Worm (Caenorhabditis elegans) whole organism, young adult: ENCODE measurements around the gene egas-1.

Source experiments
- B0019.2 ChIP-seq: fragments of 200-800 bp; sonication (Bioruptor generic); conservative IDR thresholded peaks from 2 replicates; pipeline ENCODE4 v1.3.6; 2022; ENCODE audit warnings: missing genetic modification reagents, missing genetic modification characterization, missing compliant biosample characterization
- F10E7.11 ChIP-seq: sonication (generic microtip); optimal IDR thresholded peaks from 2 replicates; lab custom pipeline; 2017; ENCODE audit warnings: mild to moderate bottlenecking, missing genetic modification characterization, moderate library complexity, missing compliant biosample characterization
- F37B4.10 ChIP-seq: fragments of 200-800 bp; sonication (Bioruptor generic); IDR thresholded peaks from 2 replicates; pipeline ENCODE4 v1.3.6; 2022; ENCODE audit warnings: missing genetic modification characterization, missing compliant biosample characterization
- K11D2.4 ChIP-seq: fragments of 200-800 bp; sonication (Bioruptor generic); IDR thresholded peaks from 2 replicates; pipeline ENCODE4 v1.3.6; 2022; ENCODE audit warnings: missing genetic modification reagents, missing genetic modification characterization, missing compliant biosample characterization
- T07F8.4 ChIP-seq: sonication (generic microtip); optimal IDR thresholded peaks from 2 replicates; lab custom pipeline; 2016; ENCODE audit warnings: mild to moderate bottlenecking, missing genetic modification characterization, moderate library complexity, missing compliant biosample characterization
- Y53G8AR.9 ChIP-seq: fragments of 200-800 bp; sonication (Bioruptor generic); conservative IDR thresholded peaks from 2 replicates; pipeline ENCODE4 v1.3.6; 2022; ENCODE audit warnings: missing genetic modification reagents, missing genetic modification characterization, missing compliant biosample characterization
- Y79H2A.3 ChIP-seq: fragments of 200-800 bp; sonication (Bioruptor generic); conservative IDR thresholded peaks from 2 replicates; pipeline ENCODE4 v1.3.6; 2022; ENCODE audit warnings: missing genetic modification reagents, missing genetic modification characterization, missing compliant biosample characterization
- aptf-2 ChIP-seq: fragments of 200-800 bp; sonication (Bioruptor generic); conservative IDR thresholded peaks from 2 replicates; pipeline ENCODE4 v1.3.6; 2022; ENCODE audit warnings: missing genetic modification reagents, missing genetic modification characterization, missing compliant biosample characterization
- aptf-3 ChIP-seq: fragments of 200-800 bp; sonication (Bioruptor generic); IDR thresholded peaks from 2 replicates; pipeline ENCODE4 v1.3.6; 2022; ENCODE audit warnings: missing genetic modification characterization, missing compliant biosample characterization
- athp-1 ChIP-seq: sonication (generic microtip); optimal IDR thresholded peaks from 2 replicates; lab custom pipeline; 2017; ENCODE audit warnings: mild to moderate bottlenecking, missing genetic modification characterization, missing compliant biosample characterization
- bed-1 ChIP-seq: fragments of 200-800 bp; sonication (Bioruptor generic); IDR thresholded peaks from 2 replicates; pipeline ENCODE4 v1.3.6; 2022; ENCODE audit warnings: missing genetic modification reagents, missing genetic modification characterization, missing compliant biosample characterization
- bed-2 ChIP-seq: fragments of 200-800 bp; sonication (Bioruptor generic); IDR thresholded peaks from 2 replicates; pipeline ENCODE4 v1.3.6; 2022; ENCODE audit warnings: missing genetic modification reagents, missing genetic modification characterization, missing compliant biosample characterization
- ceh-58 ChIP-seq: fragments of 200-800 bp; sonication (Bioruptor generic); IDR thresholded peaks from 2 replicates; pipeline ENCODE4 v1.3.6; 2022; ENCODE audit warnings: missing genetic modification characterization, missing compliant biosample characterization
- dox-1 ChIP-seq: fragments of 200-800 bp; sonication (Bioruptor generic); IDR thresholded peaks from 2 replicates; pipeline ENCODE4 v1.3.6; 2022; ENCODE audit warnings: missing genetic modification reagents, missing genetic modification characterization, missing compliant biosample characterization
- dpff-1 ChIP-seq: sonication (generic microtip); optimal IDR thresholded peaks from 2 replicates; lab custom pipeline; 2017; ENCODE audit warnings: mild to moderate bottlenecking, missing genetic modification characterization, missing compliant biosample characterization
- efl-1 ChIP-seq: fragments of 150-350 bp; optimal IDR thresholded peaks from 2 replicates; lab custom pipeline; 2014; ENCODE audit warnings: missing biosample characterization, missing genetic modification reagents, missing genetic modification characterization
- egl-18 ChIP-seq: fragments of 200-800 bp; sonication (Bioruptor generic); IDR thresholded peaks from 2 replicates; pipeline ENCODE4 v1.3.6; 2022; ENCODE audit warnings: missing genetic modification reagents, missing genetic modification characterization, missing compliant biosample characterization
- egrh-3 ChIP-seq: fragments of 200-800 bp; sonication (Bioruptor generic); IDR thresholded peaks from 2 replicates; pipeline ENCODE4 v1.3.6; 2022; ENCODE audit warnings: missing genetic modification reagents, missing genetic modification characterization, missing compliant biosample characterization
- ets-4 ChIP-seq: fragments of 200-800 bp; sonication (Bioruptor generic); optimal IDR thresholded peaks from 2 replicates; lab custom pipeline; 2018; ENCODE audit warnings: mild to moderate bottlenecking, missing genetic modification characterization, missing compliant biosample characterization
- lin-26 ChIP-seq: fragments of 200-800 bp; sonication (Bioruptor generic); IDR thresholded peaks from 2 replicates; pipeline ENCODE4 v1.3.6; 2022; ENCODE audit warnings: missing genetic modification reagents, missing genetic modification characterization, missing compliant biosample characterization
- mcd-1 ChIP-seq: fragments of 200-800 bp; sonication (Bioruptor generic); IDR thresholded peaks from 2 replicates; pipeline ENCODE4 v1.3.6; 2022; ENCODE audit warnings: missing genetic modification reagents, missing genetic modification characterization, missing compliant biosample characterization
- mel-28 ChIP-seq: sonication (generic microtip); optimal IDR thresholded peaks from 2 replicates; lab custom pipeline; 2016; ENCODE audit warnings: borderline replicate concordance, mild to moderate bottlenecking, missing genetic modification characterization, missing compliant biosample characterization
- nfyb-1 ChIP-seq: fragments of 200-800 bp; sonication (Bioruptor generic); IDR thresholded peaks from 2 replicates; pipeline ENCODE4 v1.3.6; 2022; ENCODE audit warnings: missing genetic modification reagents, missing genetic modification characterization, missing compliant biosample characterization
- nhr-120 ChIP-seq: fragments of 200-800 bp; sonication (Bioruptor generic); IDR thresholded peaks from 2 replicates; pipeline ENCODE4 v1.3.6; 2022; ENCODE audit warnings: missing genetic modification characterization, missing compliant biosample characterization
- pha-4 ChIP-seq: fragments of 150-350 bp; sonication (generic microtip); optimal IDR thresholded peaks from 2 replicates; lab custom pipeline; 2014; ENCODE audit warnings: missing biosample characterization, missing genetic modification reagents, missing genetic modification characterization
- rcor-1 ChIP-seq: fragments of 200-800 bp; sonication (Bioruptor generic); IDR thresholded peaks from 2 replicates; pipeline ENCODE4 v1.3.6; 2022; ENCODE audit warnings: missing genetic modification reagents, missing genetic modification characterization, missing compliant biosample characterization
- rpc-1 ChIP-seq, 2 experiments: fragments of 150-350 bp in 1 of 2; sonication (generic microtip) in 1 of 2; optimal IDR thresholded peaks; 2 replicates each; lab custom pipeline; 2014 to 2018; ENCODE audit warnings: missing biosample characterization in 1 of 2, missing genetic modification characterization in 1 of 2, missing genetic modification reagents in 1 of 2, missing genotype in 1 of 2
- sea-2 ChIP-seq: fragments of 200-800 bp; sonication (Bioruptor generic); IDR thresholded peaks from 2 replicates; pipeline ENCODE4 v1.3.6; 2022; ENCODE audit warnings: missing genetic modification characterization, missing compliant biosample characterization
- snpc-1.1 ChIP-seq: sonication (generic microtip); optimal IDR thresholded peaks from 2 replicates; lab custom pipeline; 2017; ENCODE audit warnings: missing genetic modification characterization, mild to moderate bottlenecking, missing compliant biosample characterization, antibody characterized with exemption, moderate library complexity, missing genotype, missing genetic modification reagents; ENCODE audit not compliant: insufficient read depth
- snpc-1.3 ChIP-seq: sonication (generic microtip); optimal IDR thresholded peaks from 2 replicates; lab custom pipeline; 2017; ENCODE audit warnings: missing genetic modification characterization, mild to moderate bottlenecking, missing compliant biosample characterization, antibody characterized with exemption, moderate library complexity, missing genotype, missing genetic modification reagents; ENCODE audit not compliant: insufficient read depth
- snpc-4 ChIP-seq, 5 experiments: fragments of 150-350 bp in 1 of 5; sonication (generic microtip) in 4 of 5; optimal IDR thresholded peaks; 2 replicates each; lab custom pipeline; 2014 to 2018; ENCODE audit warnings: missing genetic modification characterization in 5 of 5, missing biosample characterization in 3 of 5, antibody characterized with exemption in 2 of 5, mild to moderate bottlenecking in 2 of 5, missing compliant biosample characterization in 2 of 5, missing genotype in 2 of 5, moderate library complexity in 2 of 5, missing genetic modification reagents in 1 of 5
- zfh-2 ChIP-seq: fragments of 200-800 bp; sonication (Bioruptor generic); conservative IDR thresholded peaks from 2 replicates; pipeline ENCODE4 v1.3.6; 2022; ENCODE audit warnings: missing genetic modification reagents, missing genetic modification characterization, missing compliant biosample characterization
- zim-3 ChIP-seq: sonication (generic microtip); optimal IDR thresholded peaks from 2 replicates; lab custom pipeline; 2017; ENCODE audit warnings: mild to moderate bottlenecking, missing genetic modification characterization, moderate library complexity, missing compliant biosample characterization
- ztf-25 ChIP-seq: fragments of 200-800 bp; sonication (Bioruptor generic); IDR thresholded peaks from 2 replicates; pipeline ENCODE4 v1.3.6; 2022; ENCODE audit warnings: missing genetic modification reagents, missing genetic modification characterization, missing compliant biosample characterization
- ztf-28 ChIP-seq: fragments of 200-800 bp; sonication (Bioruptor generic); IDR thresholded peaks from 2 replicates; pipeline ENCODE4 v1.3.6; 2022; ENCODE audit warnings: missing genetic modification reagents, missing genetic modification characterization, missing compliant biosample characterization

The egas-1 gene

ce11 chrV:18639074-18639473, 1.0 kb upstream of the egas-1 start:
- no peak for TF ChIP-seq ets-4 (GFP tag; lab: Kevin White, UChicago)
- peak; percentile 93 for TF ChIP-seq zfh-2 (GFP tag; lab: Robert Waterston, UW)
- TF ChIP-seq K11D2.4: 0 out of 2 replicates have a peak, but pooled peaks have one; percentile 14
- TF ChIP-seq egrh-3 (GFP tag; lab: Robert Waterston, UW): peak; percentile 96
- no peak for TF ChIP-seq aptf-3 (GFP tag; lab: Robert Waterston, UW)
- TF ChIP-seq bed-2 (GFP tag; lab: Robert Waterston, UW): no peak
- peak; percentile 23; the same call in 1 of the 2 replicates for TF ChIP-seq dox-1
- TF ChIP-seq lin-26 (GFP tag; lab: Robert Waterston, UW): 0 out of 2 replicates have a peak, but pooled peaks have one; percentile 75
- TF ChIP-seq mcd-1 (GFP tag; lab: Robert Waterston, UW): peak; percentile 27; the same call in 1 of the 2 replicates

- no peak for TF ChIP-seq bed-2 (GFP tag; lab: Robert Waterston, UW)
- TF ChIP-seq T07F8.4 (tag; lab: Kevin White, UChicago): no peak
- no peak for TF ChIP-seq aptf-3 (GFP tag; lab: Robert Waterston, UW)
- TF ChIP-seq dpff-1 (tag; lab: Kevin White, UChicago): no peak
- TF ChIP-seq ceh-58 (GFP tag; lab: Robert Waterston, UW): no peak
- no peak for TF ChIP-seq F10E7.11 (tag; lab: Kevin White, UChicago)
- TF ChIP-seq egl-18 (GFP tag; lab: Robert Waterston, UW): no peak
- no peak for TF ChIP-seq aptf-2 (GFP tag; lab: Robert Waterston, UW)
Observed at ce11 chrV:18644258-18644657, 4.2 kb downstream of the egas-1 start.

- no peak for TF ChIP-seq snpc-1.1 (tag; lab: Kevin White, UChicago)
- no peak for TF ChIP-seq snpc-1.3 (tag; lab: Kevin White, UChicago)
- TF ChIP-seq zim-3 (tag; lab: Kevin White, UChicago): no peak
- no peak for TF ChIP-seq nfyb-1 (GFP tag; lab: Robert Waterston, UW)
- TF ChIP-seq, all 124 proteins: peak for 0
Observed at ce11 chrV:18650043-18650442, 9.9 kb downstream of the egas-1 start, which contains the start of gene egas-2. TSS of gene egas-2 (plus strand) at chrV:18650343.

ce11 chrV:18656363-18656762, 16.3 kb downstream of the egas-1 start:
- TF ChIP-seq zfh-2 (GFP tag; lab: Robert Waterston, UW): peak; percentile 58
- no peak for TF ChIP-seq nfyb-1 (GFP tag; lab: Robert Waterston, UW)

- TF ChIP-seq zfh-2 (GFP tag; lab: Robert Waterston, UW): peak; percentile 63
- TF ChIP-seq athp-1: no peak
- TF ChIP-seq, all 124 proteins: peak for 1
Observed at ce11 chrV:18657391-18657790, 17.3 kb downstream of the egas-1 start.

- TF ChIP-seq zfh-2 (GFP tag; lab: Robert Waterston, UW): peak; percentile 77
- TF ChIP-seq mel-28 (tag; lab: Kevin White, UChicago): no peak
- TF ChIP-seq ztf-25 (GFP tag; lab: Robert Waterston, UW): 0 out of 2 replicates have a peak, but pooled peaks have one; percentile 36
- TF ChIP-seq sea-2 (GFP tag; lab: Robert Waterston, UW): no peak
Observed at ce11 chrV:18658914-18659313, 18.8 kb downstream of the egas-1 start.

- TF ChIP-seq ztf-28 (no peak), nhr-120 (GFP tag; lab: Robert Waterston, UW) (no peak), pha-4 (tag; lab: Kevin White, UChicago) (no peak), B0019.2 (no peak), T07F8.4 (tag; lab: Kevin White, UChicago) (no peak), aptf-2 (GFP tag; lab: Robert Waterston, UW) (no peak), F37B4.10 (no peak), Y53G8AR.9 (GFP tag; lab: Robert Waterston, UW) (no peak), bed-1 (GFP tag; lab: Robert Waterston, UW) (no peak), Y79H2A.3 (no peak), snpc-4 (GFP tag; optimal IDR thresholded peaks at IDR 0.05; lab: Kevin White, UChicago) (no peak), snpc-4 (tag; optimal IDR thresholded peaks at IDR 0.05; lab: Kevin White, UChicago) (no peak), rpc-1 (optimal IDR thresholded peaks at IDR 0.05; lab: Kevin White, UChicago) (no peak), rpc-1 (tag; optimal IDR thresholded peaks at IDR 0.05; lab: Kevin White, UChicago) (no peak), efl-1 (GFP tag; lab: Kevin White, UChicago) (no peak), K11D2.4 (no peak), rcor-1 (no peak)
Observed at ce11 chrV:18662333-18662732, 22.2 kb downstream of the egas-1 start.
